Fruit fly (Drosophila melanogaster) whole organism, larva: ENCODE results near the gene CG1463.
A peak's percentile ranks its signal among the peaks of the same experiment; 100 is the strongest.

Experiments used
- noc ChIP-seq: fragments of 200-800 bp; sonication (Bioruptor generic); optimal IDR thresholded peaks from 3 replicates; lab custom pipeline; 2019; ENCODE audit warnings: missing biosample characterization, mild to moderate bottlenecking, missing genetic modification characterization, moderate library complexity

The CG1463 gene

DNA sequence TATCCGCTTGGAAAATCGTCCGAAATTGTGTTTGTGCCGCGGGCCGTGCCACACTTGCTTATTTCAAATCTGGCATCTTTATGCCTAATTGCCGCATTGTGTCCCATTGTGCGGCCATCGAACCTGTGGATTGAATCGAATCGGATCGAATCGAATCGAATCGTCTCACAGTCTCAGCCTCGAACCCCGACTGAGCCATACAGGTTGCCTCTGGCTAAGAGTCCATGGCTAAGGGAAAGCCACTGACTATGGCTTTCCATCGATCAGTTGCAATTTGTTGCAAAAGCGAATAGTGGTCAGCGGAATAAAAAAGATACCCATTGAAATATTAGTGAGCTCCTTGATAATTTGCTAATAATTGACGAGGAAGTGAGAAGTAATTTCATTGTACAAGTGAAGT is 12.5 kb upstream of the CG1463 start, which contains the start of gene CG15728:
TSS of gene CG15728 (plus strand) at position 301 of the 400 bp plus-strand sequence.
- TF ChIP-seq noc (tag; lab: Kevin White, UChicago), result no peak

DNA sequence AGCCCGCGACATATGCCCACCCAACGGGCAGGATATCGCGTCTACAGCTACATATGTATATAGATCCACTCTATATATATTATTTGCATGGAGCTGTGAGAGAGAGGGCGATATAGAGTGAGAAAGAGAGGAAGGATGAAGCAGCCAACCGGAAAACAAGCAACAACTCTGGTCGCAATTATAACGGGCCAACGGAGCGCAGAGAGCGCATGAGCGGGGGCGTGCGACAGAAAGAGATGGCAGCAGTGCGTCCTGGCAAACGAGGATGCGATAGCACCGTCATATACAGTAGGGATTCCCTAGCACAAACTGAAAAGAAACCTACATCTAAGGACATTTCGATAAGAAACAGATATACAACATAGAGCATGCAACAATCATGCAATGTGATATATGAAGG is 10.2 kb upstream of the CG1463 start:
- TF ChIP-seq noc (tag; lab: Kevin White, UChicago), result no peak

DNA sequence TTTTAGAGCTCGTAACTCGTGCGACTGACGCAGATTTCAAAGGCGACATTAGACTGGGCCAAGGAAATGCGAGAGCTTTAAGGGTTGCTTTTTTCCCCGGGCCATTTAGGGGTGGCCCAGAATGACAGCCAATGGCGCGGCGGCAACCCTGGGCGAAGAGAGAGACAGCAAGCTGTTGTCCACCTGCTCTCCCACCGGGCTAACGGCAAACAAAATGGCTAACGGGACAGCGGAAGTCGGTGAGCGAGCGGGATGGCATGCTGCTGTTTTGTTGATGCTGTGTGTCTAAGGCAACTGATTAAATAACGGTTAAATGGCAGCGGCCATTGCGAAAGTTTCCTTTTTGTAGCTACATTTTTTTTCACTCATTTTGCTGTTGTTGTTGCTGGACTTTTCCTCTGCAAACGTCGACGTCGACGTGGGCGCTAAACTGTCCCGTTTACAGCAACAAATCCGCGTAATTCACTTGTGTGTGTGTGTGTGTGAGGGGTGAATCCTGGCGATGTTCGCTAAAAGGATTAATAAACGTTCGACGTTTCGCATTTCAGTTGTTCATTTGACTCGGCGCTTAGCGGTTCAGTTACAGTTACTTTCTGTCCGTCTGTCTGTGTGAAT is 4.4 kb upstream of the CG1463 start, which contains the start of gene CG11085:
TSS of gene CG11085 (plus strand) at position 565 of the 615 bp plus-strand sequence.
- no peak for TF ChIP-seq noc (tag; lab: Kevin White, UChicago)

DNA sequence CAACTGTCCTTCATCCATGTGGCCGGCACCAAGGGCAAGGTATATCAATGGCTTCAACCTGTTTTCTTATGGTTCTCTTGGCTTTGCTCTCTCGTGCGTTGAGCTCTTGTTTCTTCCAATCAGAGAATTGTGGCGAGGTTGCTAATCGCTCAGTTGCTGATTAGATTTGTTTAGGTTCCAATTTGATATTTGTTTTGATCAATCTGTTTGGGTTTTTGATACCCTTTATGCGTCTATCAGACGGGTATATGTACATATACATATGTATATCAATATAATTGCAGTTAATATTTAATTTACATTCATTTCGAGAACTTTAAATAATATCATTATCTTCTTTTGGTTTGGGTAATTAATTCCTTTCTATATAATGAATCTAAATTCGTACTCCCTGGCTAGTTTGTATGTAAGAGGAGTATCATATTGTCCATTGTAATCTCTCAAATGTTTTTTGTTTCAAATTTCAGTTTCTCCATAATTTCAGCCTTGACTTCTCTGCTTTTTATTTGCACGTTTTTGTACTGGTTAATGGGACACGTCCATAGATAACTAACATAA is 1.9 kb upstream of the CG1463 start:
- peak; percentile 77 for TF ChIP-seq noc (tag; lab: Kevin White, UChicago)

DNA sequence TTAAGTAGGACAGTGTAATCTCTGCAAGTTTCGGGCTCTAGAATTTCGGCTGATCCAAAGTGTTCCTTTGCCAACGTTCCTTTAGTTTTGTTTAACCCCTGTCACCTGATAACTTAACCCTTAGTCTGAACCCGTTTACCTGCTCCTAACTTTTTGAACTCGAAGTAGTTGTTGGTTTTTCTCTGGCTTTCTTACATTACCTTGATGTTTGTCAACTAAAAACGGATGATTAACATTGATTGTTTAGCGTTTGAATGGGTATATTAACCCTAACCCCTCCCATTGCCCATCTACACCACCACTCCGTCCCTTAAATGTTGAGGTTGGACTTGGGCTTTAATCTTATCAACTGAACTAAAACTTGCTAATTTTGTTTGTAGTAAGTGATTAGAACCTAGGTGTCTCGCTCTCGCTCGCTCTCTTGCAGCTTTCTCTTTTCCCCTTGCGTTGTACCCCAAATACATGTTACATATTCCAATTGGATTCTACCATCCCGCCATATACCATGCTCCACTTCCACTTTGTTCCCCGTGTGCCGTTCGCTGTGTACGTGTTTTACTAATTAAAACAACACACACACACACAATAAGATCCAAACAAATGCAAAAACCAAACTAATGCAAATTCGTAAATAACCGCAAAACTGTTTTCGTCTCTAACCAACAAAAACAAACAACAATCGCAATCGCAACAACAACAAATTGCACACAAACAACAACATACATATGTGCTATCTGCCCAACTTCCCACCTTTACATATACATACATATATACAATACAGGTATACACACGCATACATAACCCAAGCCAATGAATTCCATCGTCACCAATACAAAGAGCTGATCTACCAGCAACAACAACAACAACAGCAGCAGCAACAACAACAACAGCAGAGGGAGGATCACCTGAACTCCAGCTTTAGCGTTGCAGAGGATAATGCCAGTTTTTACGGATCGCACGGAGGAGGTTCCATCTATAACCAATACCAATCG is 10.4 kb downstream of the CG1463 start:
- no peak for TF ChIP-seq noc (tag; lab: Kevin White, UChicago)

DNA sequence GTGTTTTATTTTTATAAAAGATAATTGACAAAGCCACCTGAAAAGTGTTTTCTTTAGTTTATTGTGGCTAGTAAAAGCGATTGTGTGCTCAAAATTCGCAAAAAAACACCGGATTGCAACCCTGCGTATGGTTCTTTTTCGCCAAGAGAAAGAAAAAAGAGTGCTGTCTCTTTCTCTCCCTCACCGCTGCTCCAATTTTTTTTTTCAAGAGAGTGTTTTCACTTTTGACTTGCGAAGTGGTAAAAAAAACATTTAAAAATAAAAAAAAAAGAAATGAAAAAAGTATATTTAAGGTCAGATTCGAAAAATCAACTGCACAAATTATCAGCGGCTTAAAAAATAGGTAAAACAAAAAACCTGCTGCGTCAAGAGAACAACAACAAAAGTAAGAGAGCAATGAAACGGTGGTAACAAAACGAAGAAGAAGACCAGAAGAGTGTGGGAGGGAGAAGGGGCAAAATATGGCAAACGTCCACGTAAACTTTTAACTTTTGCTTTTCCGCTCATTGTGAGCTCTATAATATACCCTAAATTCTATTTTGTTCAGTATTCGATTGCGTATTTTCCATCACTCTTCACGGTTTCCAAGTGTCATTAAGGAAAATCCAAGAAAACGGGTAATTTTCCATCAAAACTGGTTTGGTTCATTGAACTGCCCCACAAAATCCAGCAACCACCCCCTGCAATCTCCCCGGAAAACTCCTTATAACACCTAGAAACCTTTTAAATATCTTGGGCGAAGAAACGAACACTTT is 14.9 kb downstream of the CG1463 start:
- TF ChIP-seq noc (tag; lab: Kevin White, UChicago), result no peak

DNA sequence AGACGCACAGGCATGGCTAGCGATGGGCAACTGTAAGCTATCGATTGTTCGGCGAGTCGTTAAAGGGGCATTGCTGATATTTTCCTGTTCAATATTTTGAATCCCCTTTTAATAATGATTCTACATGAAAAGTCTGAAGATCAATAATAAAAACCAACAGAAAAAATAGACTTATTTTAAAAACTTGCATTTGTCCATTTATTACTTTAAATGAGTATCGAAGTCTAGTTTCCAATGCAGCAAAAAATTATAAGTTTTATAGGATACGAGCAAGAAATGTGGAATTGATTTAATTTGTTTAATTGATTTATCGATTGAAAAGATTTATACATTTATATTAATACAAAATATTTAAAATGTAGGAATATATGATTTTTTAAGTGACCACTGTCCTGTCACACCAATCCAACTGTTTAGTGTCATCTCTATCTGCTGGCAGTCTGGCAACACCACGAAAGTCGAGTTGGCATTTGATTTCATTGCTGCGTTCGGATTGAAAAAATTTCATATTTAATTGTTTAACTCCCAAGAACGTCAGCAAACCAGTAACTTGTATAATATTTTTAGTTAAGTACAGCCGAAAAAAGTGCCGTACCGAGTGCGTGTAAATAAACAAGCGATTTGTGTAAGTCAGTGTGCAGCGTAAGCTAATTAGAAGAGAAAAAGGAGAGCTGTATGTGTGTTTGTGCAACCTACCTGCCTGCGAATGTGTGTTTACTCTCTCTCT is 15.7 kb downstream of the CG1463 start, which contains the start of the genes CG1824 and Sec16:
TSS of gene CG1824 (minus strand) at position 15 of the 727 bp plus-strand sequence.
TSS of gene Sec16 (plus strand) at position 438 of the 727 bp plus-strand sequence.
- peak; percentile 44 for TF ChIP-seq noc (tag; lab: Kevin White, UChicago)

DNA sequence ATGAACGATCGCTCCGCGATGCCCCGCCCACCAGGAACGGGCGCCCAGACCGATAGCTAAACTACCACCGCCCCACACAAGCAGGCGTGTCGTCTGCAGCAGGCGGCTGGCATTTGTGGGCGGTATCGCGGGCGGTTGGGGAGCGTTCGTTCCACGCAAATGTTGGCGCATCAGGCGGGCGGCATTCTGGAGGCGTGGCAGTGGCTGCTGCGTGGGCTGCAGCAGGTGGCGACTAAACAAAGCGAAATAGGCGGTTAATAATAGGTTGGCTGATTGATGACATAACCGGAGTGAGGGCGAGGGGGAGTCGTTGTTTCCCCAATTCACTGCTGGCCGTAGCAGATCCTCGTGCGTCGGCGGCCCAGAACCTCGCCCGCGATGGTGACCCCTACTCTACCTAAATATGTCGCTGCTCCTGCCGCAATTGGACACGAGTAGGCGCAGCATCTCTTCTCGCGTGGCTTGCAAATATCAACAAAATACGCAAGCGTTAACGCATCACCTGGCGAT is 16.3 kb downstream of the CG1463 start:
- TF ChIP-seq noc (tag; lab: Kevin White, UChicago), result no peak

DNA sequence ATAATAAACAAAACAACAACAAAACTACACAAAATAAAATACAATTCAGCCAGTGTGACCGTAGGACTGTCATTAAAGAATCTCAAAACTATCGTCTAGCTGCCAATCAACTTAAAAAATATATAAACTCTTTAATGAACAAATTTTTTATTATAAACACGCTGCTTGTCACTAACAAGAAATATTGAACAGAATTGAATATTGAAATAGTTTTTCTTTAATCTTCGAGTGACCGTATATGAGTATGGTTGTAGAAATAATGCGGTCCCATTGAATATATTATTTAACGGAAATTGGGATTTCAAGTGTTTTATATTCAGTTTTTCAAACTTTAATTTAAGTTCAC is 19.4 kb downstream of the CG1463 start, which contains the start of gene LIMK1:
TSS of gene LIMK1 (minus strand) at position 73 of the 346 bp plus-strand sequence.
- no peak for TF ChIP-seq noc (tag; lab: Kevin White, UChicago)

DNA sequence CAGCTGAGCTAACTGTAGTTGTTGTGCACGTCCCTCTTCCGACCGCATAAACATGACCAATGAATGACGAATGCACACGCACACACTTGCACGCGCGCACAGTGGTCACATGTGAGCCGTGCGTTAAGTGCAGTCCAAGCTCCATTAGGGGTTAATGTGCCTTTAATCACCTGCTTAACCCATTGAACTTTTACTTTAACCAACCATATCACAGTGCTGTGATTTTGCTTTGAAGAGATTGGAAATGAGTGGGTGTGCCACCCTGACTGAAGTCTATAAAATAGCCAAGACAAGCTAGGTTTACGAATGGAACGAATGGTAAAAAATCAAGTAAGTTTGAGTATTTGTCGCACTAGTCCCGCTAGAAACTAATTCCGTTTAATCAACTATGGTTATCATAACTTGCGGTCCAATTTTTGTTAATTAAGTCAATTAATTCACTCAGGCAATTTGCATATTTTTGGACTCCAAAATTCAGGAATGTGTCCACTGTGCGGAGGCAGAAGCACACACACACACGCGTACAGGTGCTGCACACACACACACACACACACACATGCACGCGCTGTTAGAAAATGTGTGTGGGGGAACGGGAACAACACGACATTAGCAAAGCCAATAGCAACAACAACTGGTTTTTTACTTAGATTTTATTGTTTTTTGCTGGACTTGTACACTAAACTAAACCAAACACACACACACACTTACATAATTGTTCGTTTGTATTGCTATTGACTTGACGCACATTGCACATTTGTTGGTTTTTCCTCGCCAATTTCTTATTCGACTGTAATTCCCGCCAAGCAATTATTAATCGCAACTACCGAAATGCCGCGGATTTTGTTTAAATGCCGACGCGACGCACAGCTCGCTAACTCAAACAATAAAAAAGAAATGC is 20.0 kb downstream of the CG1463 start:
- peak; percentile 45 for TF ChIP-seq noc (tag; lab: Kevin White, UChicago)

DNA sequence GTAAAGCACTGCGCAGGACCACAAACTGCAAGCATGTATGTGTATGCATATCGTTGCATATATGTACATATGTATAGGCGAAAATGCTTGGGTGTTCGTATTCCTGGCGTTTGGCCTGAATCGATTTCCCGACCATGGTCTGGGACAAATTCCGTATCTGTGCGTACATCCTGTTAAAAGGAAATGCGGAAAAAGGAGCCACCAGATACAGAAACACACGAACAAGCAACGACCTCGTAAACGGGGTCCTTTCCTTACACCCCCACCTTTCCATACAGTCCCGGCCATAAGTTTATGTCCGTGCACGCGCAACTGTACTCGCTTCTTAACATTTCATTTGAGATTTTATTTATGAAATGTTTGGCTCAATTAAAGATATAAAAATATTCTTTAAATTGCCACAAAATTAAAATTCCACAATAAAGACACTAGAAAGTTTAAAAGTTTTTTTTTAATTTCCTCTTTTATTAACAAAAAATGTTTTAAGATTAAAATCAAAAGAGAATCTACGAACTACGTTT is 27.5 kb downstream of the CG1463 start:
- TF ChIP-seq noc (tag; lab: Kevin White, UChicago), result no peak

DNA sequence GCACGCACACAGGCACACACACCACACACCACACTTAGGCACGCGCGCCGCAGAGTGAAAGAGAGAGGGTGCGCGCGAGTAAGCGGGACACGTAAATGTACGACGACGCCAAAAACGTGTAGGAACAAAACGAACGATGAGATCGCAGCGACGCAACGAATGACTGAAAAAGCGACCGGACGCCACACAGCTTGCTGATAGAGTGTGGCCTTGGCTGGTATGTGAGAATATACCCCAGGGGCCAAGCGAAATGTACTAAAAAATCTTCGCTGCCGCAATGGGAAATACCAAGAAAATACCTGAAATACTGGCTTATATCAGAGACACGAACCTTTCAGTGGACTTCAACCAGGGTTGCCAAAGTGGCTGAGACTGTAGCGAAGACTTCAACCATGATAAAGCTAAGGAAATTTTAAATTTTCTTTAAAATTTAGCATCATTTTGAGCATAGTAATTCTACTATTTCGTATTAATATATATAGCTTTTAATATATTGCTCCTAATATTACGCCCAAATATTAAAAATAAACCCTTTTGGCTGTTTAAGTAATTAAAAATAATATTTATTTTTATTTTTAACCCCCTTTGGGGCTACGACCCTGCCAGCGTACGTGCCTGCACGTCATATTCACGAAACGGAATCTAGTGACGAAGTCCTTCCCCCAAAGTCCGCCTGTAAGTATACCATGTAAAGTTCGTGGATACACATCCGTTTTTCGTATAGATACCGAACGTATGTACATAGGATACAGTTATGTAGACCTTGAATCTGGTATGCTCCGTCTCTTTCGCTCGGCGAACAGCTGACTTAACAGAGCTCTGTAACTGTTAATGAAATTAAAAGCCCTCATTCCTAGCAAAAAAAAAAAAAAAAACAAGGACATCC is 28.2 kb downstream of the CG1463 start, which contains the start of gene Pits:
TSS of gene Pits (minus strand) at position 210 of the 886 bp plus-strand sequence.
- peak; percentile 55 for TF ChIP-seq noc (tag; lab: Kevin White, UChicago)
